Worm (Caenorhabditis elegans) whole organism, young adult: ENCODE measurements around the gene hip-1.

Experiments
- F57C9.4 ChIP-seq: sonication (generic microtip); optimal IDR thresholded peaks from 2 replicates; lab custom pipeline; 2017; ENCODE audit warnings: mild to moderate bottlenecking, missing genetic modification characterization, missing compliant biosample characterization
- ama-1 ChIP-seq, 3 experiments: fragments of 150-350 bp in 1 of 3; sonication (generic microtip) in 2 of 3; optimal IDR thresholded peaks; 2 replicates each; lab custom pipeline; 2014 to 2018; ENCODE audit warnings: missing biosample characterization in 2 of 3, missing genetic modification characterization in 2 of 3, missing genetic modification reagents in 2 of 3
- chd-7 ChIP-seq: sonication (generic microtip); optimal IDR thresholded peaks from 2 replicates; lab custom pipeline; 2016; ENCODE audit warnings: mild to moderate bottlenecking, missing genetic modification characterization, moderate library complexity, missing compliant biosample characterization
- dpl-1 ChIP-seq: fragments of 150-350 bp; optimal IDR thresholded peaks from 2 replicates; lab custom pipeline; 2014; ENCODE audit warnings: missing biosample characterization, missing genetic modification reagents, missing genetic modification characterization
- ets-4 ChIP-seq: fragments of 200-800 bp; sonication (Bioruptor generic); optimal IDR thresholded peaks from 2 replicates; lab custom pipeline; 2018; ENCODE audit warnings: mild to moderate bottlenecking, missing genetic modification characterization, missing compliant biosample characterization
- him-1 ChIP-seq: sonication (generic microtip); optimal IDR thresholded peaks from 2 replicates; lab custom pipeline; 2016; ENCODE audit warnings: missing genotype, missing genetic modification reagents, missing genetic modification characterization, missing compliant biosample characterization
- lsl-1 ChIP-seq: fragments of 200-800 bp; sonication (Bioruptor generic); optimal IDR thresholded peaks from 2 replicates; lab custom pipeline; 2018; ENCODE audit warnings: mild to moderate bottlenecking, missing genetic modification characterization, moderate library complexity, missing compliant biosample characterization
- mes-4 ChIP-seq: sonication (generic microtip); optimal IDR thresholded peaks from 2 replicates; lab custom pipeline; 2016; ENCODE audit warnings: missing genotype, missing genetic modification characterization, missing compliant biosample characterization
- pha-4 ChIP-seq: fragments of 150-350 bp; sonication (generic microtip); optimal IDR thresholded peaks from 2 replicates; lab custom pipeline; 2014; ENCODE audit warnings: missing biosample characterization, missing genetic modification reagents, missing genetic modification characterization
- rec-8 ChIP-seq, 2 experiments: sonication (generic microtip); optimal IDR thresholded peaks; 2 replicates each; lab custom pipeline; 2016; ENCODE audit warnings: mild to moderate bottlenecking in 2 of 2, missing genetic modification characterization in 2 of 2, missing genetic modification reagents in 2 of 2, missing genotype in 2 of 2, missing biosample characterization in 1 of 2, missing compliant biosample characterization in 1 of 2, moderate library complexity in 1 of 2
- zfh-2 ChIP-seq: fragments of 200-800 bp; sonication (Bioruptor generic); conservative IDR thresholded peaks from 2 replicates; pipeline ENCODE4 v1.3.6; 2022; ENCODE audit warnings: missing genetic modification reagents, missing genetic modification characterization, missing compliant biosample characterization

- no peak for TF ChIP-seq ama-1 (optimal IDR thresholded peaks at IDR 0.05; lab: Kevin White, UChicago)
- no peak for TF ChIP-seq ama-1 (GFP tag; optimal IDR thresholded peaks at IDR 0.05; lab: Kevin White, UChicago)
- TF ChIP-seq lsl-1 (GFP tag; lab: Kevin White, UChicago), result no peak
- no peak for TF ChIP-seq pha-4 (tag; lab: Kevin White, UChicago)
- TF ChIP-seq F57C9.4, result no peak
- TF ChIP-seq him-1 (tag; lab: Kevin White, UChicago), result no peak
- TF ChIP-seq chd-7 (tag; lab: Kevin White, UChicago), result no peak
- TF ChIP-seq ets-4 (GFP tag; lab: Kevin White, UChicago), result no peak
- TF ChIP-seq zfh-2 (GFP tag; lab: Robert Waterston, UW), result no peak
- TF ChIP-seq rec-8 (tag; optimal IDR thresholded peaks at IDR 0.05; lab: Kevin White, UChicago), result no peak
- TF ChIP-seq dpl-1 (GFP tag; lab: Kevin White, UChicago), result no peak
- no peak for TF ChIP-seq mes-4
These were observed 1.3 kb downstream of the hip-1 start for ce11 chrIII:13621012-13621411.
